Fruit fly (Drosophila melanogaster) whole organism, embryonic: Measurements from ENCODE around the gene spd-2.

Source experiments
- CG1024 ChIP-seq: fragments of 200-800 bp; sonication (Bioruptor generic); IDR thresholded peaks from 2 replicates; pipeline ENCODE4 v1.3.6; 2022; ENCODE audit warnings: missing biosample characterization, missing genetic modification characterization
- CG10979 ChIP-seq: fragments of 200-800 bp; sonication (Bioruptor generic); optimal IDR thresholded peaks from 2 replicates; lab custom pipeline; 2018; ENCODE audit warnings: missing biosample characterization, mild to moderate bottlenecking, missing genetic modification characterization, moderate library complexity
- CG11093 ChIP-seq: fragments of 200-800 bp; sonication (Bioruptor generic); IDR thresholded peaks from 3 replicates; pipeline ENCODE4 v1.3.6; 2022; ENCODE audit warnings: missing biosample characterization, missing genetic modification characterization
- CG12391 ChIP-seq: fragments of 200-800 bp; sonication (Bioruptor generic); optimal IDR thresholded peaks from 3 replicates; lab custom pipeline; 2018; ENCODE audit warnings: missing biosample characterization, mild to moderate bottlenecking, missing genetic modification characterization, moderate library complexity
- CG13775 ChIP-seq: fragments of 200-800 bp; sonication (Bioruptor generic); optimal IDR thresholded peaks from 3 replicates; lab custom pipeline; 2017; ENCODE audit warnings: missing biosample characterization, mild to moderate bottlenecking, missing genetic modification characterization
- CG17186 ChIP-seq: fragments of 200-800 bp; sonication (Bioruptor generic); optimal IDR thresholded peaks from 3 replicates; lab custom pipeline; 2017; ENCODE audit warnings: missing biosample characterization, missing genetic modification reagents, missing genetic modification characterization
- CG17328 ChIP-seq: fragments of 200-800 bp; sonication (Bioruptor generic); IDR thresholded peaks from 2 replicates; pipeline ENCODE4 v1.3.6; 2022; ENCODE audit warnings: missing biosample characterization, missing genetic modification characterization
- CG17359 ChIP-seq: fragments of 200-800 bp; sonication (Bioruptor generic); optimal IDR thresholded peaks from 3 replicates; lab custom pipeline; 2018; ENCODE audit warnings: missing biosample characterization, mild to moderate bottlenecking, missing genetic modification characterization, moderate library complexity
- CG18011 ChIP-seq: fragments of 200-800 bp; sonication (Bioruptor generic); optimal IDR thresholded peaks from 2 replicates; lab custom pipeline; 2017; ENCODE audit warnings: missing biosample characterization, missing genetic modification characterization, mild to moderate bottlenecking, moderate library complexity, missing genotype
- CG18262 ChIP-seq: fragments of 200-800 bp; optimal IDR thresholded peaks from 3 replicates; lab custom pipeline; 2019; ENCODE audit warnings: missing biosample characterization, mild to moderate bottlenecking, missing genetic modification characterization, moderate library complexity
- CG2712 ChIP-seq: fragments of 200-800 bp; optimal IDR thresholded peaks from 3 replicates; lab custom pipeline; 2019; ENCODE audit warnings: missing biosample characterization, mild to moderate bottlenecking, missing genetic modification characterization, moderate library complexity
- CG30020 ChIP-seq: fragments of 200-800 bp; optimal IDR thresholded peaks from 2 replicates; lab custom pipeline; 2019; ENCODE audit warnings: missing biosample characterization, mild to moderate bottlenecking, missing genetic modification characterization, moderate library complexity
- CG3407 ChIP-seq: fragments of 200-800 bp; sonication (Bioruptor generic); optimal IDR thresholded peaks from 2 replicates; lab custom pipeline; 2018; ENCODE audit warnings: missing biosample characterization, mild to moderate bottlenecking, missing genetic modification characterization
- CG42726 ChIP-seq: fragments of 200-800 bp; sonication (Bioruptor generic); IDR thresholded peaks from 2 replicates; pipeline ENCODE4 v1.3.6; 2022; ENCODE audit warnings: missing biosample characterization, missing genetic modification characterization; ENCODE audit not compliant: partially characterized antibody
- CG4282 ChIP-seq: fragments of 200-800 bp; sonication (Bioruptor generic); optimal IDR thresholded peaks from 2 replicates; lab custom pipeline; 2016; ENCODE audit warnings: missing biosample characterization, missing genetic modification characterization
- CG7271 ChIP-seq: fragments of 200-800 bp; sonication (Bioruptor generic); optimal IDR thresholded peaks from 2 replicates; lab custom pipeline; 2018; ENCODE audit warnings: missing biosample characterization, mild to moderate bottlenecking, missing genetic modification characterization, moderate library complexity
- CG7357 ChIP-seq: fragments of 200-800 bp; sonication (Bioruptor generic); IDR thresholded peaks from 3 replicates; pipeline ENCODE4 v1.3.6; 2022; ENCODE audit warnings: missing biosample characterization, missing genetic modification characterization
- CG9727 ChIP-seq: fragments of 200-800 bp; sonication (Bioruptor generic); optimal IDR thresholded peaks from 3 replicates; lab custom pipeline; 2017; ENCODE audit warnings: missing biosample characterization, mild to moderate bottlenecking, missing genetic modification characterization
- Dip2 ChIP-seq: fragments of 200-800 bp; sonication (Bioruptor generic); IDR thresholded peaks from 2 replicates; pipeline ENCODE4 v1.3.6; 2022; ENCODE audit warnings: missing biosample characterization, missing genetic modification characterization
- H2.0 ChIP-seq: fragments of 200-800 bp; sonication (Bioruptor generic); IDR thresholded peaks from 2 replicates; pipeline ENCODE4 v1.3.6; 2022; ENCODE audit warnings: missing biosample characterization, missing genetic modification characterization
- Hr51 ChIP-seq, 2 experiments: fragments of 200-800 bp; sonication (Bioruptor generic); optimal IDR thresholded peaks; 2 replicates in 1 of 2; 3 replicates in 1 of 2; lab custom pipeline; 2016 to 2018; ENCODE audit warnings: missing biosample characterization in 2 of 2, missing genetic modification characterization in 2 of 2, mild to moderate bottlenecking in 1 of 2, moderate library complexity in 1 of 2
- NFAT ChIP-seq: fragments of 200-800 bp; sonication (Bioruptor generic); IDR thresholded peaks from 2 replicates; pipeline ENCODE4 v1.3.6; 2022; ENCODE audit warnings: missing biosample characterization, missing genetic modification characterization
- Opbp ChIP-seq: fragments of 200-800 bp; sonication (Bioruptor generic); IDR thresholded peaks from 3 replicates; pipeline ENCODE4 v1.3.6; 2022; ENCODE audit warnings: missing biosample characterization, missing genetic modification characterization; ENCODE audit not compliant: partially characterized antibody
- Ptx1 ChIP-seq: fragments of 200-800 bp; sonication (Bioruptor generic); IDR thresholded peaks from 2 replicates; pipeline ENCODE4 v1.3.6; 2022; ENCODE audit warnings: missing biosample characterization, missing genetic modification characterization
- Sox102F ChIP-seq: fragments of 200-800 bp; sonication (Bioruptor generic); optimal IDR thresholded peaks from 2 replicates; lab custom pipeline; 2018; ENCODE audit warnings: missing biosample characterization, mild to moderate bottlenecking, missing genetic modification characterization, moderate library complexity
- Usf ChIP-seq: fragments of 200-800 bp; sonication (Bioruptor generic); optimal IDR thresholded peaks from 2 replicates; lab custom pipeline; 2017; ENCODE audit warnings: missing genotype, missing biosample characterization, missing genetic modification characterization
- Xrp1 ChIP-seq: fragments of 200-800 bp; sonication (Bioruptor generic); IDR thresholded peaks from 2 replicates; pipeline ENCODE4 v1.3.6; 2022; ENCODE audit warnings: missing biosample characterization, missing genetic modification characterization
- abd-A ChIP-seq: fragments of 200-800 bp; sonication (Bioruptor generic); optimal IDR thresholded peaks from 3 replicates; lab custom pipeline; 2019; ENCODE audit warnings: missing biosample characterization, mild to moderate bottlenecking, missing genetic modification characterization, moderate library complexity
- amos ChIP-seq: fragments of 200-800 bp; sonication (Bioruptor generic); IDR thresholded peaks from 2 replicates; pipeline ENCODE4 v1.3.6; 2022; ENCODE audit warnings: missing biosample characterization, missing genetic modification characterization; ENCODE audit not compliant: partially characterized antibody
- ash1 ChIP-seq: fragments of 200-800 bp; sonication (Bioruptor generic); optimal IDR thresholded peaks from 2 replicates; lab custom pipeline; 2018; ENCODE audit warnings: missing biosample characterization, mild to moderate bottlenecking, missing genetic modification characterization
- cad ChIP-seq: fragments of >200 bp; optimal IDR thresholded peaks from 2 replicates; lab custom pipeline; 2017; ENCODE audit warnings: missing biosample characterization, missing genetic modification characterization
- ci ChIP-seq: fragments of 200-800 bp; sonication (Bioruptor generic); IDR thresholded peaks from 3 replicates; pipeline ENCODE4 v1.3.6; 2022; ENCODE audit warnings: missing biosample characterization, missing genetic modification characterization
- dmrt99B ChIP-seq: fragments of 200-800 bp; sonication (Bioruptor generic); optimal IDR thresholded peaks from 2 replicates; lab custom pipeline; 2018; ENCODE audit warnings: missing biosample characterization, mild to moderate bottlenecking, missing genetic modification characterization, moderate library complexity
- gsb-n ChIP-seq: fragments of 200-800 bp; sonication (Bioruptor generic); optimal IDR thresholded peaks from 3 replicates; lab custom pipeline; 2018; ENCODE audit warnings: missing biosample characterization, mild to moderate bottlenecking, missing genetic modification characterization
- gt ChIP-seq: fragments of 200-800 bp; sonication (Bioruptor generic); IDR thresholded peaks from 2 replicates; pipeline ENCODE4 v1.3.6; 2022; ENCODE audit warnings: missing biosample characterization, missing genetic modification characterization
- hkb ChIP-seq, 2 experiments: fragments of 200-800 bp in 1 of 2; fragments of >200 bp in 1 of 2; sonication (Bioruptor generic) in 1 of 2; IDR thresholded peaks in 1 of 2; optimal IDR thresholded peaks in 1 of 2; 2 replicates each; pipeline versions ENCODE4 v1.3.6 to Lab custom; 2017 to 2022; ENCODE audit warnings: missing biosample characterization in 1 of 2, missing genetic modification characterization in 1 of 2
- lmd ChIP-seq: fragments of 200-800 bp; sonication (Bioruptor generic); IDR thresholded peaks from 2 replicates; pipeline ENCODE4 v1.3.6; 2022; ENCODE audit warnings: missing biosample characterization, missing genetic modification characterization
- lola ChIP-seq, 3 experiments: fragments of >200 bp in 2 of 3; fragments of 200-800 bp in 1 of 3; sonication (Bioruptor generic) in 1 of 3; optimal IDR thresholded peaks; 2 replicates each; lab custom pipeline; 2017 to 2019; ENCODE audit warnings: missing biosample characterization in 3 of 3, missing genetic modification characterization in 3 of 3, mild to moderate bottlenecking in 1 of 3, moderate library complexity in 1 of 3
- nau ChIP-seq: fragments of 200-800 bp; sonication (Bioruptor generic); optimal IDR thresholded peaks from 3 replicates; lab custom pipeline; 2017; ENCODE audit warnings: missing biosample characterization, mild to moderate bottlenecking, missing genetic modification characterization, missing genetic modification reagents
- pan ChIP-seq, 4 experiments: fragments of >200 bp in 3 of 4; fragments of 200-800 bp in 1 of 4; sonication (Bioruptor generic) in 1 of 4; optimal IDR thresholded peaks in 3 of 4; IDR thresholded peaks in 1 of 4; 2 replicates each; pipeline versions ENCODE4 v1.3.6 to Lab custom; 2017 to 2022; ENCODE audit warnings: missing biosample characterization in 2 of 4, missing genetic modification characterization in 2 of 4, mixed read lengths in 1 of 4
- phol ChIP-seq: fragments of 200-800 bp; sonication (Bioruptor generic); optimal IDR thresholded peaks from 3 replicates; lab custom pipeline; 2018; ENCODE audit warnings: missing biosample characterization, mild to moderate bottlenecking, missing genetic modification characterization, moderate library complexity
- row ChIP-seq: fragments of 200-800 bp; sonication (Bioruptor generic); IDR thresholded peaks from 3 replicates; pipeline ENCODE4 v1.3.6; 2022; ENCODE audit warnings: missing biosample characterization, missing genetic modification characterization
- sens ChIP-seq: fragments of 200-800 bp; sonication (Bioruptor generic); peaks from one replicate; lab custom pipeline; 2016; ENCODE audit warnings: missing biosample characterization, missing genetic modification characterization
- sisA ChIP-seq: fragments of 200-800 bp; sonication (Bioruptor generic); IDR thresholded peaks from 2 replicates; pipeline ENCODE4 v1.3.6; 2022; ENCODE audit warnings: missing biosample characterization, missing genetic modification characterization
- slbo ChIP-seq: fragments of 200-800 bp; sonication (Bioruptor generic); IDR thresholded peaks from 2 replicates; pipeline ENCODE4 v1.3.6; 2022; ENCODE audit warnings: missing biosample characterization, missing genetic modification characterization
- tgo ChIP-seq: fragments of 200-800 bp; sonication (Bioruptor generic); IDR thresholded peaks from 3 replicates; pipeline ENCODE4 v1.3.6; 2022; ENCODE audit warnings: missing biosample characterization, missing genetic modification characterization
- twi ChIP-seq: fragments of 200-800 bp; optimal IDR thresholded peaks from 2 replicates; lab custom pipeline; 2019; ENCODE audit warnings: missing biosample characterization, mild to moderate bottlenecking, missing genetic modification characterization, moderate library complexity
- zen ChIP-seq: fragments of 200-800 bp; sonication (Bioruptor generic); optimal IDR thresholded peaks from 3 replicates; lab custom pipeline; 2018; ENCODE audit warnings: missing biosample characterization, mild to moderate bottlenecking, missing genetic modification characterization, moderate library complexity
- zfh1 ChIP-seq: fragments of 200-800 bp; sonication (Bioruptor generic); IDR thresholded peaks from 3 replicates; pipeline ENCODE4 v1.3.6; 2022; ENCODE audit warnings: missing biosample characterization, missing genetic modification characterization

spd-2 gene

DNA sequence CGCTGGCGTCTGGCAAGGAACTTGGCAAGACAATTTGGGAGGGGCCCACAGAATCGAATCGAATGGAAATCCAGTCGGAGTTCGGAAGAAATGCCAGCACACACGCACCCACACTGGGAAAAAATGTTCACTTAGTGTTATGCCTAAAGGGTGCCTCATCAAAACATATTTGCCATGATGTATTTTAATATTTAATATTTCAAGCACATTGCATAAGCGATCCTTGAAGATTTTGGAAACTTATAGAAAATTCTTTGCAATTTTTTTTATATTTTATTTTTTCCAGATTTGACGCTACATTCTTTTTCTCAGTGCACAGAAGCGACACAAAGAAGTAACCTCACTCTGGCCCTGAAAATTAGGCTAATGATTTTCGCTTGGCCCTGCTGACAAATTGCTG is 28.7 kb downstream of the spd-2 start (continued):
- TF ChIP-seq H2.0 (GFP tag; lab: Robert Waterston, UW) (0 out of 2 replicates have a peak, but pooled peaks have one; percentile 11), ci (peak; percentile 31; the same call in 1 of the 3 replicates), pan (optimal IDR thresholded peaks at IDR 0.05; lab: Kevin White, UChicago) (no peak), pan (GFP tag; optimal IDR thresholded peaks at IDR 0.05 in 1 of 2, IDR thresholded peaks at IDR 0.05 in 1 of 2) (peak in 1 of 2 experiments; percentile 25), row (peak; percentile 49), lola (GFP tag; optimal IDR thresholded peaks at IDR 0.05; lab: Kevin White, UChicago) (peak in 1 of 3 experiments; percentile 21), Opbp (no peak), CG3407 (GFP tag; lab: Kevin White, UChicago) (no peak), sens (peak; percentile 68), Xrp1 (peak; percentile 51; the same call in 1 of the 2 replicates), dmrt99B (peak; percentile 7), CG10979 (tag; lab: Kevin White, UChicago) (peak; percentile 43), CG13775 (no peak), tgo (peak; percentile 27; the same call in 1 of the 3 replicates), CG17359 (no peak), CG9727 (GFP tag; lab: Kevin White, UChicago) (peak; percentile 11), phol (tag; lab: Kevin White, UChicago) (peak; percentile 30), hkb (optimal IDR thresholded peaks at IDR 0.05; lab: Kevin White, UChicago) (no peak), hkb (GFP tag; IDR thresholded peaks at IDR 0.05; lab: Robert Waterston, UW) (peak; percentile 49; the same call in 1 of the 2 replicates), lmd (GFP tag; lab: Robert Waterston, UW) (peak; percentile 32; the same call in 1 of the 2 replicates), CG12391 (tag; lab: Kevin White, UChicago) (peak; percentile 29), Ptx1 (GFP tag; lab: Robert Waterston, UW) (peak; percentile 23; the same call in 1 of the 2 replicates), Sox102F (GFP tag; lab: Kevin White, UChicago) (peak; percentile 42), CG2712 (tag; lab: Kevin White, UChicago) (peak; percentile 39), zen (tag; lab: Kevin White, UChicago) (peak; percentile 51), Hr51 (GFP tag; optimal IDR thresholded peaks at IDR 0.05; lab: Kevin White, UChicago) (peak in 1 of 2 experiments; percentile 32)

DNA sequence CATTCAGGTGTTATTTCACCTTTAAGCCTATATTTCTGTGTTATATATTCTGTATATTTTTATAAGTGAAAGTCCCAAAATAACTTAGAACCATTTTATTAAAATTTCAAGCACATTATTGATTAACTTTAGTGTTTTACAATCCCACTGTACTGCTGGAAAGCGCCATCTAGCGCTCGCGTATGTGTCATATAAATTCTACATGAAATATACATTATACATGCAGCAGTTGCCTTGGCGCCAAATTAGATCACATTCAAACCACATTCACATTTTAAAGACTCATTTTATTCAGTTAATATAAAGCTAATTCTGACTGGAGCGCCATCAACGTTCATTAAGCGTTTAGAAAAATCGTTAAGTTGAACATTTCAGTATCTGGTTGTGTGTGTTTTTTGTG is 31.5 kb downstream of the spd-2 start:
- TF ChIP-seq gsb-n (tag; lab: Kevin White, UChicago), result no peak
- TF ChIP-seq CG11093, result no peak
- TF ChIP-seq CG17186 (GFP tag; lab: Kevin White, UChicago), result no peak
- no peak for TF ChIP-seq CG4282 (GFP tag; lab: Kevin White, UChicago)
- no peak for TF ChIP-seq cad (GFP tag; lab: Kevin White, UChicago)
- no peak for TF ChIP-seq twi (tag; lab: Kevin White, UChicago)
- no peak for TF ChIP-seq gt
- TF ChIP-seq ash1 (GFP tag; lab: Kevin White, UChicago), result no peak
- TF ChIP-seq CG18262, result no peak
- TF ChIP-seq CG7357 (GFP tag; lab: Robert Waterston, UW), result no peak
- no peak for TF ChIP-seq Usf (GFP tag; lab: Kevin White, UChicago)
- TF ChIP-seq CG42726 (GFP tag; lab: Robert Waterston, UW), result no peak
- TF ChIP-seq sisA (GFP tag; lab: Robert Waterston, UW), result no peak
- no peak for TF ChIP-seq CG30020 (tag; lab: Kevin White, UChicago)
- no peak for TF ChIP-seq CG18011
- no peak for TF ChIP-seq row
- TF ChIP-seq abd-A, result no peak
- TF ChIP-seq amos (GFP tag; lab: Robert Waterston, UW), result peak; percentile 54; the same call in 1 of the 2 replicates
- no peak for TF ChIP-seq NFAT (GFP tag; lab: Robert Waterston, UW)
- TF ChIP-seq tgo, result peak; percentile 29; the same call in 2 of the 3 replicates
- 0 out of 3 replicates have a peak, but pooled peaks have one; percentile 51 for TF ChIP-seq zfh1
- no peak for TF ChIP-seq nau (GFP tag; lab: Kevin White, UChicago)
- TF ChIP-seq CG1024 (GFP tag; lab: Robert Waterston, UW), result no peak
- no peak for TF ChIP-seq CG17328 (GFP tag; lab: Robert Waterston, UW)
- peak; percentile 41; the same call in 1 of the 2 replicates for TF ChIP-seq slbo (GFP tag; lab: Robert Waterston, UW)
- no peak for TF ChIP-seq CG7271 (tag; lab: Kevin White, UChicago)
- peak; percentile 94 for TF ChIP-seq Dip2
